Fruit fly (Drosophila melanogaster) S2 (cell line): Measurements from ENCODE around the gene lin-28.
A peak's percentile ranks its signal among the peaks of the same experiment; 100 is the strongest.

Source experiments
- CG8478 ChIP-seq: fragments of >200 bp; optimal IDR thresholded peaks from 2 replicates; lab custom pipeline; 2018
- CTCF ChIP-seq, 2 experiments: fragments of >200 bp; optimal IDR thresholded peaks; 2 replicates each; lab custom pipeline; 2018

DNA sequence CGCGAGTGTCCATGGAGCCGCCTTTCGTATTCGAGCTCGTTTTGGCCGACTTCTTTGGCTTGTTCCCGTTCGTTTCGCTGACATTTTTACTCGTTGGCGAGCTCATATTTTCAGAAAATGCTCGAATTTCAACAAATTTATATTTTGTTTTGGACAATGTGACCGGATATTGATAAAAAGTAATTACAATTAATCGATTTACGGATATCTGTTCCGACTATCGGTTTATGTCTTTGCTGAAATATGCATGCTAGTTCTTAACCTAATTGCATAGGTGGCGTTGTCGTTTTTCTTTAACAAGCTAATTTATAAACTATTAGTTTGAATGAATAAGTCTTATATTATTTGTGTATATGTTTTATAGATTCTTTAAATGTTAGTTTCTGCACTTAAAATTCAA is 46.4 kb upstream of the lin-28 start, which contains the start of gene Eaf6:
- TF ChIP-seq CTCF (optimal IDR thresholded peaks at IDR 0.05; lab: Kevin White, UChicago), result peak; percentile 83 to 91
- no peak for TF ChIP-seq CG8478 (lab: Kevin White, UChicago)
